Worm (Caenorhabditis elegans) whole organism, midembryonic: Measurements from ENCODE around the gene mrps-28.

Experiments
- T22C8.4 ChIP-seq: fragments of 200-800 bp; sonication (Bioruptor generic); IDR thresholded peaks from 2 replicates; pipeline ENCODE4 v1.3.6; 2022; ENCODE audit warnings: missing genetic modification characterization, missing compliant biosample characterization
- cog-1 ChIP-seq: sonication (generic microtip); optimal IDR thresholded peaks from 2 replicates; lab custom pipeline; 2016; ENCODE audit warnings: missing genetic modification characterization, missing compliant biosample characterization
- flt-1 ChIP-seq: fragments of 200-800 bp; sonication (Bioruptor generic); IDR thresholded peaks from 2 replicates; pipeline ENCODE4 v1.3.6; 2022; ENCODE audit warnings: missing genetic modification characterization, missing compliant biosample characterization
- klf-2 ChIP-seq: fragments of 200-800 bp; sonication (Bioruptor generic); conservative IDR thresholded peaks from 2 replicates; pipeline ENCODE4 v1.3.6; 2022; ENCODE audit warnings: missing genetic modification reagents, missing genetic modification characterization, missing compliant biosample characterization
- med-1 ChIP-seq: sonication (generic microtip); optimal IDR thresholded peaks from 2 replicates; lab custom pipeline; 2017; ENCODE audit warnings: missing genetic modification characterization, mild to moderate bottlenecking, missing compliant biosample characterization, antibody characterized with exemption, missing genetic modification reagents; ENCODE audit not compliant: insufficient read depth
- ref-1 ChIP-seq: fragments of 200-800 bp; sonication (Bioruptor generic); conservative IDR thresholded peaks from 2 replicates; pipeline ENCODE4 v1.3.6; 2022; ENCODE audit warnings: missing genetic modification reagents, missing genetic modification characterization, missing compliant biosample characterization
- tab-1 ChIP-seq: fragments of 200-800 bp; sonication (Bioruptor generic); IDR thresholded peaks from 2 replicates; pipeline ENCODE4 v1.3.6; 2022; ENCODE audit warnings: missing genetic modification characterization, missing compliant biosample characterization
- ztf-23 ChIP-seq: fragments of 200-800 bp; sonication (Bioruptor generic); IDR thresholded peaks from 2 replicates; pipeline ENCODE4 v1.3.6; 2022; ENCODE audit warnings: missing genetic modification reagents, missing genetic modification characterization, missing compliant biosample characterization
- ztf-29 ChIP-seq: fragments of 200-800 bp; sonication (Bioruptor generic); IDR thresholded peaks from 2 replicates; pipeline ENCODE4 v1.3.6; 2022; ENCODE audit warnings: missing genetic modification reagents, missing genetic modification characterization, missing compliant biosample characterization

mrps-28 gene

DNA sequence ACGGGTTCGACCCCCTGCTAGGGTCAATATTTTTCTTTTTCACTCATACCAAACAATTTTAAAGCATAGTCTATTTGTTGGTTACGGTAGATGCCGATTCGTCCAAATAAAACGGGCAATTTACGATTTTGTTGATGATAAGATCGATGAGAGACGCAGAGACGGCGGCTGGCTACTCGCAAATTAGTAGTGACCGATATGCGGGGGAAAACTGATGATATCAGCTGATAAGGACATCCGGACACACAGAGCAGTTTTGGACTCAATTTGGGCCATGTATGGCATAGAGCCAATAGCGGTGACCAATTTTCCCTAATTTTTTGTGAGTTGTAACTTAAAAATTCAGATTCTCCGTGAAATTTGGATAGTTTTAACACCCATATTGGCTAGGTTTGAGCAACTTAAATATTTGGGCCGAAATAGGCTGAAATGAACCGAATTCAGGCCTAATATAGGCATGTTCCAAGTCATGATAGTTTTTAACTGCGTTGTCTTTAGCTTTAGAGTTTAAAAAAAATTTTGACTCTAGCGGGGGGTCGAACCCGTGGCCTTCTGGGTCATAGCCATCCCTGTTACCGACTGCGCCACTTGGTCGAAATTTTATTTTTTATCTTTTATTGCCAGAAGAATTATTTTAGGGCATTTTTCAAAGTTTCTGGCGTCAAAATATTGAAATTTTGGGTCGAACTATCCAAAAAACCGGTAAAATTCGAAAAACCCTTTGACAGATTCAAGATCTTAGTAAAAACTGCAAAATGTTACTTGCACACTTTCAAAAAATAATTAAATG lies 20.3 kb upstream of the mrps-28 start:
- no peak for TF ChIP-seq cog-1
- TF ChIP-seq ztf-29 (GFP tag; lab: Robert Waterston, UW) = no peak
- TF ChIP-seq flt-1 (GFP tag; lab: Robert Waterston, UW) = no peak
- no peak for TF ChIP-seq T22C8.4 (GFP tag; lab: Robert Waterston, UW)
- TF ChIP-seq med-1 (GFP tag; lab: Kevin White, UChicago) = no peak
- no peak for TF ChIP-seq klf-2
- no peak for TF ChIP-seq ztf-23 (GFP tag; lab: Robert Waterston, UW)
- no peak for TF ChIP-seq tab-1 (GFP tag; lab: Robert Waterston, UW)
- no peak for TF ChIP-seq ref-1 (GFP tag; lab: Robert Waterston, UW)

DNA sequence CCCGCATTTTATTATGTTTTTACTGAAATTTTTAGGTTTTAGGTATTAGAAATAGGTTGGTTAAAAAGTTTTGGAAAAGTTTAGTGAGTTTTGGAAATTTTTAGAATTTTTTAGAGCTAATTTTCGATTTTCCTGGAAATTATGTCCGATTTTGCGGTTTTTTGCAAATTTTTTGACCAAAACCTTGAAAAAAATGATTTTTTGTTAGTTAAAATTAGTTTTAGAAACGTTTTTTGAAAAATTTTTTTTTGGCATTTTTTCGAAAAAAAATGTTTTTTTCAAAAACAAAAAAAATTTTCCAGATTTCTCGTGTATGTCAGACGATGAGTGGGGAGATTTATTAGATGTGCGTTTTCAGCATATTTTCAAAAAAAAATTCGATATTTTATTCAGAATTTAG lies 19.3 kb upstream of the mrps-28 start, which contains the start of gene dyf-19:
Gene dyf-19, plus strand, starts transcription at position 301 of the 400 bp plus-strand sequence.
- TF ChIP-seq ref-1 (GFP tag; lab: Robert Waterston, UW) = no peak
- TF ChIP-seq flt-1 (GFP tag; lab: Robert Waterston, UW) = no peak
- no peak for TF ChIP-seq cog-1
- no peak for TF ChIP-seq ztf-29 (GFP tag; lab: Robert Waterston, UW)
- TF ChIP-seq tab-1 (GFP tag; lab: Robert Waterston, UW) = no peak
- no peak for TF ChIP-seq T22C8.4 (GFP tag; lab: Robert Waterston, UW)
- no peak for TF ChIP-seq med-1 (GFP tag; lab: Kevin White, UChicago)
- TF ChIP-seq ztf-23 (GFP tag; lab: Robert Waterston, UW) = no peak
- TF ChIP-seq klf-2 = no peak

DNA sequence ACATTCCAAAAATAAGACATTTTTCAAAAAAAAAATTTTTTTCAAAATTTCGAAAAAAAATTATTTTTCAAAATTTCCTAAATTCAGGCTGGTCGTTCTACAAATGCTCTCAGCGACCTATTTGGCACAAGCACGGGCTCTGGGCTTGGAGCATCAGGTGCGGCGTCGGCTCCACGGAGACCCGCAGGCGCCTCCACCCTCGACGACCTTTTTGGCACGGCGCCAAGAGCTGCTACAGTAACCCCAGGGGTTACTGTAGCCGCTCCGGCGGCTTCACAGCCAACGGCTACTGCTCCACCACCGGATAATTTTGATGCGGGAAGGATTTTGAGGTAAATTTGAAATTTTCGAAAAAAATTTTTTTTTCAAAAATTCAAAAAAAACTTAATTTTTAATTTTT lies 18.3 kb upstream of the mrps-28 start:
- TF ChIP-seq med-1 (GFP tag; lab: Kevin White, UChicago) (no peak), T22C8.4 (GFP tag; lab: Robert Waterston, UW) (no peak), ref-1 (GFP tag; lab: Robert Waterston, UW) (no peak), flt-1 (GFP tag; lab: Robert Waterston, UW) (no peak), ztf-29 (GFP tag; lab: Robert Waterston, UW) (no peak), cog-1 (no peak), tab-1 (GFP tag; lab: Robert Waterston, UW) (no peak), ztf-23 (GFP tag; lab: Robert Waterston, UW) (no peak), klf-2 (no peak)

DNA sequence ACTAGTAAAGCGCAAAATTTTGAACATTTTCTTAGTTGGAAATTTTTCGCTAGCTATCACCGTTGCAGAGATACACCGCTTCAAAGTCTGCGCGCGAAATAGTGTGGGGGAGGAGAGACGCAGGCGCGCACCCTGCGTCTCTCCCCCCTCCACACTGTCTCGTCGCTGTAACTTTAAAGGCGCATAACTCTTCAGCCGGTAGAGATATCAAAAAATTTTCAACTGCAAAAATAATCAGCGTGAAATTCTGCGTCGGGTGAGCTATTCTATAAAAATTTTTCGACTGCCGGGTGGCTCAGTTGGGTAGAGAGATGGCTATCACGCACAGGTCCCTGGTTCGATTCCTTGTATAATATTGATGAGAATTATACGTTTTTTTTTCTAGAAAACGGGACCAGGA lies 14.5 kb upstream of the mrps-28 start:
- TF ChIP-seq T22C8.4 (GFP tag; lab: Robert Waterston, UW) (no peak), flt-1 (GFP tag; lab: Robert Waterston, UW) (no peak), tab-1 (GFP tag; lab: Robert Waterston, UW) (no peak; the same call in 1 of the 2 replicates), ref-1 (GFP tag; lab: Robert Waterston, UW) (no peak), med-1 (GFP tag; lab: Kevin White, UChicago) (no peak), klf-2 (no peak), ztf-29 (GFP tag; lab: Robert Waterston, UW) (no peak), cog-1 (no peak), ztf-23 (GFP tag; lab: Robert Waterston, UW) (no peak)

DNA sequence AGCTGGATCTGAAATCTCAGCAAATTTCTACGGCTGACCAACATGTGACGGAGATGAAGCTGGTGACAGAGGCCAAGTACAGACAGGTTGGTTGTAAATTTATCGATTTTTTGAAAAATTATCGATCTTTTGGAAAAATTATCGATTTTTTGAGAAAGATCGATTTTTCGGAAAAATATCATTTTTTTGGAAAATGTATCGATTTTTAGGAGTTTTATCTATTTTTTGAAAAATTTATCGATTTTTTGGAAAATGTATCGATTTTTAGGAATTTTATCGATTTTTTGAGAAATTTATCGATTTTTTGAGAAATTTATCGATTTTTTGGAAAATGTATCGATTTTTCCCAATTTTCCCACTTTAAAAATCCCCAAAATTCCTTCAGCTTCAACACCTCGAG lies 14.1 kb upstream of the mrps-28 start:
- TF ChIP-seq klf-2 = peak; percentile 17; the same call in 1 of the 2 replicates
- peak; percentile 99 for TF ChIP-seq T22C8.4 (GFP tag; lab: Robert Waterston, UW)
- TF ChIP-seq ztf-29 (GFP tag; lab: Robert Waterston, UW) = no peak
- no peak for TF ChIP-seq med-1 (GFP tag; lab: Kevin White, UChicago)

DNA sequence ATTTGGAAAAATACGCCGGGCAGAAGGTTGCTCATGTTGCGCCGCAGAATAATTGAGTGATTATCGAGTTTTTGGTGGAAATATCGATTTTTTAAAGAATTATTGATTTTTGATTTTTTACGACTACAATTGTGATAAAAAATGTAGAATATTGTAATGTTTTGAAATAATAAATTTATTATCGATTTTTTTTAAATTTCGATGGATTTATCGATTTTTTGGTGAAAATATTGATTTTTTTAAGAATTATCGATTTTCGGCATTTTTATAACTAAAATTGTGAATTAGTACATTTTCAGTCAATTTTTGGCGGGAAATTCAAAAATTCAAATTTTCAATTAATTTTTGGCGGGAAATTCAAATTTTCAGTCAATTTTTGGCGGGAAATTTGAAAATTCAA lies 13.5 kb upstream of the mrps-28 start:
- TF ChIP-seq cog-1 = no peak
- TF ChIP-seq T22C8.4 (GFP tag; lab: Robert Waterston, UW) = peak; percentile 93

DNA sequence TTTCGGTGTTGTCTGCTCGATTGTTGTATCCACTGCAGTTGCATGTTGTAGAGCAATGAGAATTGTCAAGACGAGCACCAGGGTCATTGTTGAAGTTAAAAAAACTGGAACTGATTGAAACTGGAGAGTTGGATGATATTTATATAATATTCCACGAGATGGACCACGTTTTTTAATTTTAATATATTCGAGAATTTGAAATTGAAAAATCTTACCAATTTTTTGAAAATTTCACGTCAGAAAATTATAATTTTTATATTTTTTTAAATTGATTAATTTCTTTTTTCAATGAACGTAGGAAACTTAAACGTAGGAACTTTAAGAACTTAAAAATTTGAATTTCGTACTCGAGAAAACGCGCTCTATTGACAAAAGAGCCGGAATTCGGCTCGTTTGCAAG lies 11.5 kb upstream of the mrps-28 start, which contains the start of gene Y43F8C.5:
Gene Y43F8C.5, minus strand, starts transcription at position 101 of the 400 bp plus-strand sequence.
- TF ChIP-seq ztf-23 (GFP tag; lab: Robert Waterston, UW) = no peak

DNA sequence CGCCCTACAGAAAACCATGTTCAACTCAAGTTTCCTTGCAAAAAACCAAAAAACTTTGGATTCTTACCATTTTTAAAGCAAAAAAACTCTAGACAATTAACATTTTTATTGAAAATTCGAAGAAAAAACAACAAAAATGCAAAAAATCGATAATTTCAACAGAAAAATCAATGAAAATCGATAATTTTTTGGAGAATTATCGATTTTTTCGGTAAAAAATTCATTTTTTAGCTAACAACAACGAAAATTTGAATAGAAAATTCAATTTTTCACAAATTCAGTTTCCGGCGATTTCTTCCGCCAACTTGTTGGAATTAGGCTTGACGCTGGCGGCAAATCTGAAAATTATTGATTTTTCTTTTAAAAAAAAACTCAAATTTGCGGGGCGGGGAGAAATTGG lies 11.1 kb upstream of the mrps-28 start:
- TF ChIP-seq ztf-23 (GFP tag; lab: Robert Waterston, UW) = no peak
- peak; percentile 91 for TF ChIP-seq T22C8.4 (GFP tag; lab: Robert Waterston, UW)
- TF ChIP-seq cog-1 = no peak

DNA sequence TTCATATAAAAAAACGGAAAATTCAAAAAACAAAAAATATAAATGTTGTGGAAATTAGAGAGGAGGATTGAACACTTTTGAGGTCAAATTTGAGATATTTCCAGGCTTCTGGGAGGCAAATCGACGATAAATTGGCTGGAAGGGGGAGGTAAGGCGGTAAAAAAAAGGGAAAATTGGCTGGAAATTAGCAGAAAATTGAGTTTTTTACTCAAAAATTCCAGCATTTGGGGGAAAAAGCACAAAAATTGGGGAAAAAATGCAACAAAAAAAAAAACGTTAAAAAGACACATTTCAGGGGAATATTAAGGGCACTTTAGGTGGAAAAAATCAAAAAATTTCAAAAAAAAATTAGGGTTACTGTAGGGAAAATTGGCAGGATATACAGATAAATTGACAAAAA lies 9.8 kb upstream of the mrps-28 start:
- TF ChIP-seq ztf-29 (GFP tag; lab: Robert Waterston, UW) (no peak), med-1 (GFP tag; lab: Kevin White, UChicago) (no peak), cog-1 (no peak), ref-1 (GFP tag; lab: Robert Waterston, UW) (no peak)

DNA sequence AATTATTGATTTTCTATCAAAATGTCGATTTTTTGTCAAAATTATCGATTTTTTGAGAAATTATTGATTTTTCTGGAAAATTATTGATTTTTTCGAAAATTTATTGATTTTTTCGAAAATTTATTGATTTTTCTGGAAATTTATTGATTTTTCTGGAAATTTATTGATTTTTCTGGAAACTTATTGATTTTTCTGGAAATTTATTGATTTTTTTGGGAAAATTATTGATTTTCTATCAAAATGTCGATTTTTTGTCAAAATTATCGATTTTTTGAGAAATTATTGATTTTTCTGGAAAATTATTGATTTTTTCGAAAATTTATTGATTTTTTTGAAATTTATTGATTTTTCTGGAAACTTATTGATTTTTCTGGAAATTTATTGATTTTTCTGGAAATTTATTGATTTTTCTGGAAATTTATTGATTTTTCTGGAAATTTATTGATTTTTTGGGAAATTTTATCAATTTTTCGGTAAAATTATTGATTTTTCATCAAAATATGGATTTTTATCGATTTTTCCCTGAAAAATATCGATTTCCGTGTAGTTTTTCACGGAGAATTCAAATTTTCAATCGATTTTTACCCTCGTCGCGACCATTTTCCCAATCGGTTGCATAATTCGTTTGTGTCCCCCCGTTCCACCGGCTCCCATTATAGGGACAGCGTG lies 8.4 kb upstream of the mrps-28 start:
- TF ChIP-seq T22C8.4 (GFP tag; lab: Robert Waterston, UW) = peak; percentile 98
